Worm (Caenorhabditis elegans): ENCODE results near the gene him-10.

DNA sequence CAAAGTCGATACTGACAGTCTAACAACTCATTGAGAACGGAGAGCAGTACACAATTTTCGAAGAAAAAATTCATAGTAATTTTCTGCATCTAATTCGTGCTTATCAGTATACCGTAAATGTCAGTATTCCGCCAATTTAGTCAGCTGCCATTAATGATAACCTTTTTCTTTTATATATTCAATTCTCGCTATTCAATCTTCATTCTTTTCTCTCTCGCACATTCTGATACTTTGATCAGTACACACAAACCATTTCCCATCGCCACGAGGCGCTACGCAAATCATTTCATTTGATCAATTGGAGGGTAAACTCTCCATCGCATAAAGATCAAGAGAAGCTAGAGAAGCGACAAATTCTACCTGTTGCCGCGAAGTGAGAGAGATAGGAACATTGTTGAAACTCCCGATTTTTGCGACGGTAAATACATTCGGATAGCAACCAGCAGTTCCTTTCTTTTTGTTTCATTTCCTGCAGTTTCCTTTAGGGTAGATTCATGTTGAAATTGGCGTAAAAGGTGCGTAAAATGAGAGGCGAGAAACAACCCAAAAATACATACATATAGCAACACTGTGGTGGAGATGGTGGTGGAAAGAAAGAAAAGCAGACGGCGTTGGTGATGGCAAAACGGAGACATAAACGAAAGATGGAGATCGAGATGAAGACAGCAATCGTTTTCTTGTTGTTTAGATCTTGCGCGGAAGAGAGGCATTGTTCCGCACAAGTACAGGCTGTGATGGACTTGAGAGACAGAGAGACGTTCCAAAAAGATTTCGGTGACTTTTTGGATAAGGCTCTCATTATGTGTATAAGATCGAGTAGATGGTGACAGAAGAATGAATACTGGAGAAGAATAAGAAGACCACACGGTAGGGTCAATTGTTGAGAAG, 35.3 kb downstream of the him-10 start:
- TF ChIP-seq C17E4.6 (GFP tag; IDR thresholded peaks at IDR 0.05) (no peak), snpc-4 (GFP tag; optimal IDR thresholded peaks at IDR 0.05) (no peak), snpc-4 (tag; optimal IDR thresholded peaks at IDR 0.05) (peak in 1 of 4 experiments; percentile 33), tlf-1 (GFP tag; optimal IDR thresholded peaks at IDR 0.05) (no peak), ama-1 (optimal IDR thresholded peaks at IDR 0.05) (peak; percentile 77), ama-1 (GFP tag; optimal IDR thresholded peaks at IDR 0.05) (no peak), rec-8 (tag; optimal IDR thresholded peaks at IDR 0.05) (no peak)

All from whole organism, young adult.